Fruit fly (Drosophila melanogaster) whole organism, embryonic: ENCODE results near the gene CG43294.

Source experiments
- Aef1 ChIP-seq: fragments of 200-800 bp; sonication (Bioruptor generic); IDR thresholded peaks from 3 replicates; pipeline ENCODE4 v1.3.6; 2022; ENCODE audit warnings: missing biosample characterization, missing genetic modification characterization
- B-H1 ChIP-seq: fragments of 200-800 bp; sonication (Bioruptor generic); IDR thresholded peaks from 3 replicates; pipeline ENCODE4 v1.3.6; 2022; ENCODE audit warnings: missing biosample characterization, missing genetic modification characterization
- BEAF-32 ChIP-seq: fragments of 200-800 bp; sonication (Bioruptor generic); optimal IDR thresholded peaks from 3 replicates; lab custom pipeline; 2017; ENCODE audit warnings: missing biosample characterization, missing genetic modification characterization, mild to moderate bottlenecking, moderate library complexity, missing genetic modification reagents
- CG10366 ChIP-seq: fragments of 200-800 bp; sonication (Bioruptor generic); IDR thresholded peaks from 2 replicates; pipeline ENCODE4 v1.3.6; 2022; ENCODE audit warnings: missing biosample characterization, missing genetic modification characterization
- CG10462 ChIP-seq: fragments of 200-800 bp; sonication (Bioruptor generic); optimal IDR thresholded peaks from 2 replicates; lab custom pipeline; 2016; ENCODE audit warnings: missing biosample characterization, missing genetic modification characterization
- CG11398 ChIP-seq: fragments of 200-800 bp; sonication (Bioruptor generic); optimal IDR thresholded peaks from 2 replicates; lab custom pipeline; 2016; ENCODE audit warnings: missing biosample characterization, missing genetic modification characterization
- CG13894 ChIP-seq: fragments of 200-800 bp; sonication (Bioruptor generic); optimal IDR thresholded peaks from 3 replicates; lab custom pipeline; 2018; ENCODE audit warnings: missing biosample characterization, mild to moderate bottlenecking, missing genetic modification characterization, moderate library complexity
- CG15479 ChIP-seq: fragments of 200-800 bp; sonication (Bioruptor generic); optimal IDR thresholded peaks from 3 replicates; lab custom pipeline; 2019; ENCODE audit warnings: missing biosample characterization, mild to moderate bottlenecking, missing genetic modification characterization, moderate library complexity
- CG15601 ChIP-seq: fragments of 200-800 bp; sonication (Bioruptor generic); optimal IDR thresholded peaks from 3 replicates; lab custom pipeline; 2019; ENCODE audit warnings: missing biosample characterization, mild to moderate bottlenecking, missing genetic modification characterization, moderate library complexity
- CG1602 ChIP-seq: fragments of 200-800 bp; sonication (Bioruptor generic); optimal IDR thresholded peaks from 3 replicates; lab custom pipeline; 2016; ENCODE audit warnings: missing biosample characterization, missing genetic modification characterization
- CG17328 ChIP-seq: fragments of 200-800 bp; sonication (Bioruptor generic); IDR thresholded peaks from 2 replicates; pipeline ENCODE4 v1.3.6; 2022; ENCODE audit warnings: missing biosample characterization, missing genetic modification characterization
- CG17361 ChIP-seq: fragments of 200-800 bp; sonication (Bioruptor generic); IDR thresholded peaks from 3 replicates; pipeline ENCODE4 v1.3.6; 2022; ENCODE audit warnings: missing biosample characterization, missing genetic modification characterization
- CG17802 ChIP-seq: fragments of 200-800 bp; sonication (Bioruptor generic); optimal IDR thresholded peaks from 2 replicates; lab custom pipeline; 2018; ENCODE audit warnings: missing biosample characterization, mild to moderate bottlenecking, missing genetic modification characterization, moderate library complexity
- CG17912 ChIP-seq: fragments of 200-800 bp; sonication (Bioruptor generic); optimal IDR thresholded peaks from 2 replicates; lab custom pipeline; 2018; ENCODE audit warnings: missing biosample characterization, mild to moderate bottlenecking, missing genetic modification characterization
- CG18262 ChIP-seq: fragments of 200-800 bp; optimal IDR thresholded peaks from 3 replicates; lab custom pipeline; 2019; ENCODE audit warnings: missing biosample characterization, mild to moderate bottlenecking, missing genetic modification characterization, moderate library complexity
- CG18599 ChIP-seq: fragments of 200-800 bp; sonication (Bioruptor generic); optimal IDR thresholded peaks from 3 replicates; lab custom pipeline; 2017; ENCODE audit warnings: missing biosample characterization, missing genetic modification characterization, mild to moderate bottlenecking, moderate library complexity, missing genetic modification reagents
- CG18619 ChIP-seq: fragments of 200-800 bp; sonication (Bioruptor generic); optimal IDR thresholded peaks from 3 replicates; lab custom pipeline; 2017; ENCODE audit warnings: missing biosample characterization, mild to moderate bottlenecking, missing genetic modification characterization
- CG31441 ChIP-seq: fragments of 200-800 bp; sonication (Bioruptor generic); IDR thresholded peaks from 2 replicates; pipeline ENCODE4 v1.3.6; 2022; ENCODE audit warnings: missing biosample characterization, missing genetic modification characterization
- CG3847 ChIP-seq: fragments of 200-800 bp; sonication (Bioruptor generic); IDR thresholded peaks from 2 replicates; pipeline ENCODE4 v1.3.6; 2022; ENCODE audit warnings: missing biosample characterization, missing genetic modification characterization
- CG43689 ChIP-seq: fragments of 200-800 bp; sonication (Bioruptor generic); IDR thresholded peaks from 2 replicates; pipeline ENCODE4 v1.3.6; 2022; ENCODE audit warnings: missing biosample characterization, missing genetic modification characterization
- CG5953 ChIP-seq: fragments of 200-800 bp; sonication (Bioruptor generic); IDR thresholded peaks from 2 replicates; pipeline ENCODE4 v1.3.6; 2022; ENCODE audit warnings: missing biosample characterization, missing genetic modification characterization
- CG6791 ChIP-seq: fragments of 200-800 bp; sonication (Bioruptor generic); IDR thresholded peaks from 3 replicates; pipeline ENCODE4 v1.3.6; 2022; ENCODE audit warnings: missing biosample characterization, missing genetic modification characterization; ENCODE audit not compliant: partially characterized antibody
- CG6813 ChIP-seq: fragments of 200-800 bp; sonication (Bioruptor generic); optimal IDR thresholded peaks from 2 replicates; lab custom pipeline; 2017; ENCODE audit warnings: missing biosample characterization, missing genetic modification characterization, mild to moderate bottlenecking, moderate library complexity, missing genetic modification reagents
- CG8290 ChIP-seq, 3 experiments: fragments of 200-800 bp; sonication (Bioruptor generic); optimal IDR thresholded peaks; 2 replicates each; lab custom pipeline; 2016 to 2019; ENCODE audit warnings: missing biosample characterization in 3 of 3, missing genetic modification characterization in 3 of 3, mild to moderate bottlenecking in 2 of 3, moderate library complexity in 1 of 3
- CG8388 ChIP-seq: fragments of 200-800 bp; sonication (Bioruptor generic); optimal IDR thresholded peaks from 2 replicates; lab custom pipeline; 2019; ENCODE audit warnings: missing biosample characterization, mild to moderate bottlenecking, missing genetic modification characterization, moderate library complexity
- CG9215 ChIP-seq: fragments of 200-800 bp; sonication (Bioruptor generic); IDR thresholded peaks from 2 replicates; pipeline ENCODE4 v1.3.6; 2022; ENCODE audit warnings: missing biosample characterization, missing genetic modification characterization
- Hey ChIP-seq: fragments of 200-800 bp; sonication (Bioruptor generic); optimal IDR thresholded peaks from 3 replicates; lab custom pipeline; 2018; ENCODE audit warnings: missing biosample characterization, mild to moderate bottlenecking, missing genetic modification characterization
- Hmr ChIP-seq: fragments of 200-800 bp; sonication (Bioruptor generic); optimal IDR thresholded peaks from 3 replicates; lab custom pipeline; 2017; ENCODE audit warnings: mild to moderate bottlenecking, missing biosample characterization, missing genetic modification reagents, missing genetic modification characterization
- Meics ChIP-seq: fragments of 200-800 bp; sonication (Bioruptor generic); optimal IDR thresholded peaks from 2 replicates; lab custom pipeline; 2017; ENCODE audit warnings: missing biosample characterization, mild to moderate bottlenecking, missing genetic modification characterization
- NC2β ChIP-seq: fragments of 200-800 bp; sonication (Bioruptor generic); optimal IDR thresholded peaks from 2 replicates; lab custom pipeline; 2016; ENCODE audit warnings: missing biosample characterization, missing genetic modification characterization
- NfI ChIP-seq: fragments of 200-800 bp; sonication (Bioruptor generic); optimal IDR thresholded peaks from 3 replicates; lab custom pipeline; 2018; ENCODE audit warnings: missing biosample characterization, mild to moderate bottlenecking, missing genetic modification characterization, moderate library complexity
- Xbp1 ChIP-seq: fragments of 200-800 bp; sonication (Bioruptor generic); optimal IDR thresholded peaks from 3 replicates; lab custom pipeline; 2016; ENCODE audit warnings: missing biosample characterization, mild to moderate bottlenecking, missing genetic modification characterization
- ab ChIP-seq: fragments of 200-800 bp; sonication (Bioruptor generic); optimal IDR thresholded peaks from 2 replicates; lab custom pipeline; 2016; ENCODE audit warnings: missing biosample characterization, missing genetic modification characterization
- cad ChIP-seq: fragments of >200 bp; optimal IDR thresholded peaks from 2 replicates; lab custom pipeline; 2017; ENCODE audit warnings: missing biosample characterization, missing genetic modification characterization
- cg ChIP-seq: fragments of 200-800 bp; sonication (Bioruptor generic); optimal IDR thresholded peaks from 3 replicates; lab custom pipeline; 2019; ENCODE audit warnings: missing biosample characterization, mild to moderate bottlenecking, missing genetic modification characterization, moderate library complexity
- da ChIP-seq: fragments of 200-800 bp; sonication (Bioruptor generic); optimal IDR thresholded peaks from 2 replicates; lab custom pipeline; 2016; ENCODE audit warnings: missing biosample characterization, missing genetic modification characterization
- eve ChIP-seq, 2 experiments: fragments of >200 bp; optimal IDR thresholded peaks; 2 replicates each; lab custom pipeline; 2017; ENCODE audit warnings: missing biosample characterization in 2 of 2, missing genetic modification characterization in 2 of 2
- ewg ChIP-seq: fragments of 200-800 bp; sonication (Bioruptor generic); optimal IDR thresholded peaks from 3 replicates; lab custom pipeline; 2017; ENCODE audit warnings: mild to moderate bottlenecking, missing biosample characterization, missing genetic modification reagents, missing genetic modification characterization
- exex ChIP-seq: fragments of 200-800 bp; sonication (Bioruptor generic); optimal IDR thresholded peaks from 4 replicates; lab custom pipeline; 2018; ENCODE audit warnings: missing biosample characterization, mild to moderate bottlenecking, missing genetic modification characterization, moderate library complexity
- kah ChIP-seq: fragments of 200-800 bp; sonication (Bioruptor generic); optimal IDR thresholded peaks from 2 replicates; lab custom pipeline; 2018; ENCODE audit warnings: missing biosample characterization, mild to moderate bottlenecking, missing genetic modification characterization
- kni ChIP-seq: fragments of 200-800 bp; sonication (Bioruptor generic); optimal IDR thresholded peaks from 3 replicates; lab custom pipeline; 2017; ENCODE audit warnings: mild to moderate bottlenecking, missing biosample characterization, missing genetic modification reagents, missing genetic modification characterization
- nerfin-2 ChIP-seq: fragments of 200-800 bp; sonication (Bioruptor generic); IDR thresholded peaks from 2 replicates; pipeline ENCODE4 v1.3.6; 2022; ENCODE audit warnings: missing biosample characterization, missing genetic modification characterization; ENCODE audit not compliant: partially characterized antibody
- phol ChIP-seq: fragments of 200-800 bp; sonication (Bioruptor generic); optimal IDR thresholded peaks from 3 replicates; lab custom pipeline; 2018; ENCODE audit warnings: missing biosample characterization, mild to moderate bottlenecking, missing genetic modification characterization, moderate library complexity
- pita ChIP-seq: fragments of 200-800 bp; sonication (Bioruptor generic); optimal IDR thresholded peaks from 2 replicates; lab custom pipeline; 2017; ENCODE audit warnings: missing biosample characterization, mild to moderate bottlenecking, missing genetic modification characterization
- slp2 ChIP-seq: fragments of 200-800 bp; sonication (Bioruptor generic); optimal IDR thresholded peaks from 2 replicates; lab custom pipeline; 2016; ENCODE audit warnings: missing biosample characterization, missing genetic modification characterization
- sob ChIP-seq: fragments of 200-800 bp; sonication (Bioruptor generic); IDR thresholded peaks from 2 replicates; pipeline ENCODE4 v1.3.6; 2022; ENCODE audit warnings: missing biosample characterization, missing genetic modification characterization
- toy ChIP-seq: fragments of 200-800 bp; sonication (Bioruptor generic); IDR thresholded peaks from 2 replicates; pipeline ENCODE4 v1.3.6; 2022; ENCODE audit warnings: missing biosample characterization, missing genetic modification characterization
- trem ChIP-seq: fragments of 200-800 bp; optimal IDR thresholded peaks from 3 replicates; lab custom pipeline; 2019; ENCODE audit warnings: missing biosample characterization, mild to moderate bottlenecking, missing genetic modification characterization, moderate library complexity
- vfl ChIP-seq: fragments of 200-800 bp; sonication (Bioruptor generic); optimal IDR thresholded peaks from 2 replicates; lab custom pipeline; 2016; ENCODE audit warnings: missing biosample characterization, missing genetic modification characterization
- wdn ChIP-seq: fragments of 200-800 bp; sonication (Bioruptor generic); IDR thresholded peaks from 2 replicates; pipeline ENCODE4 v1.3.6; 2022; ENCODE audit warnings: missing biosample characterization, missing genetic modification characterization

CG43294 gene

dm6 chr3L:11992960-11993359 is 34.9 kb downstream of the CG43294 start, which contains the start of gene viaf (continued):
- TF ChIP-seq wdn (GFP tag; lab: Robert Waterston, UW), result no peak
- no peak for TF ChIP-seq vfl
- peak; percentile 63 for TF ChIP-seq CG1602 (GFP tag; lab: Kevin White, UChicago)
- peak; percentile 78 for TF ChIP-seq Xbp1 (GFP tag; lab: Kevin White, UChicago)
- TF ChIP-seq CG10462 (GFP tag; lab: Kevin White, UChicago), result peak; percentile 23
- no peak for TF ChIP-seq CG13894 (tag; lab: Kevin White, UChicago)
- TF ChIP-seq cad (GFP tag; lab: Kevin White, UChicago), result no peak
- TF ChIP-seq CG11398 (GFP tag; lab: Kevin White, UChicago), result no peak
- peak; percentile 67 for TF ChIP-seq trem (tag; lab: Kevin White, UChicago)
- TF ChIP-seq NfI (GFP tag; lab: Kevin White, UChicago), result no peak
- no peak for TF ChIP-seq ewg (GFP tag; lab: Kevin White, UChicago)
- peak; percentile 6 for TF ChIP-seq NC2β
- no peak; the same call in 2 of the 3 replicates for TF ChIP-seq CG17361 (GFP tag; lab: Robert Waterston, UW)
- TF ChIP-seq CG18262, result no peak
- TF ChIP-seq CG31441 (GFP tag; lab: Robert Waterston, UW), result no peak; the same call in 1 of the 2 replicates
- TF ChIP-seq kni (GFP tag; lab: Kevin White, UChicago), result no peak
- peak; percentile 69 for TF ChIP-seq phol
- no peak for TF ChIP-seq eve (GFP tag; optimal IDR thresholded peaks at IDR 0.05; lab: Kevin White, UChicago)
- no peak for TF ChIP-seq kah (GFP tag; lab: Kevin White, UChicago)
- no peak for TF ChIP-seq ab (GFP tag; lab: Kevin White, UChicago)
- TF ChIP-seq cg (GFP tag; lab: Kevin White, UChicago), result no peak
- TF ChIP-seq Hey (tag; lab: Kevin White, UChicago), result no peak
- TF ChIP-seq CG6791 (GFP tag; lab: Robert Waterston, UW), result peak; percentile 95
- TF ChIP-seq BEAF-32 (GFP tag; lab: Kevin White, UChicago), result peak; percentile 88
- no peak for TF ChIP-seq exex (tag; lab: Kevin White, UChicago)
- no peak for TF ChIP-seq CG18599 (GFP tag; lab: Kevin White, UChicago)
- TF ChIP-seq nerfin-2 (GFP tag; lab: Robert Waterston, UW), result peak; percentile 63
- no peak for TF ChIP-seq CG6813 (GFP tag; lab: Kevin White, UChicago)
- 0 out of 2 replicates have a peak, but pooled peaks have one; percentile 29 for TF ChIP-seq CG3847 (GFP tag; lab: Robert Waterston, UW)
- no peak for TF ChIP-seq CG17328 (GFP tag; lab: Robert Waterston, UW)
- no peak for TF ChIP-seq Hmr (GFP tag; lab: Kevin White, UChicago)
- no peak for TF ChIP-seq CG5953 (GFP tag; lab: Robert Waterston, UW)
- peak; percentile 32; the same call in 1 of the 3 replicates for TF ChIP-seq Aef1
- no peak for TF ChIP-seq CG9215
- peak; percentile 16; the same call in 1 of the 3 replicates for TF ChIP-seq B-H1 (GFP tag; lab: Robert Waterston, UW)
- TF ChIP-seq pita (GFP tag; lab: Kevin White, UChicago), result no peak
- TF ChIP-seq CG8388, result no peak
- no peak for TF ChIP-seq toy (GFP tag; lab: Robert Waterston, UW)
- TF ChIP-seq CG15479 (GFP tag; lab: Kevin White, UChicago), result no peak
- TF ChIP-seq sob (GFP tag; lab: Robert Waterston, UW), result peak; percentile 77
- no peak for TF ChIP-seq Meics (GFP tag; lab: Kevin White, UChicago)
- peak; percentile 55 for TF ChIP-seq CG10366 (GFP tag; lab: Robert Waterston, UW)
- no peak for TF ChIP-seq slp2 (GFP tag; lab: Kevin White, UChicago)
- TF ChIP-seq CG8290 (GFP tag; optimal IDR thresholded peaks at IDR 0.05; lab: Kevin White, UChicago), result no peak
- TF ChIP-seq CG8290 (tag; optimal IDR thresholded peaks at IDR 0.05; lab: Kevin White, UChicago), result no peak
- TF ChIP-seq CG43689 (GFP tag; lab: Robert Waterston, UW), result no peak
- no peak for TF ChIP-seq CG15601 (tag; lab: Kevin White, UChicago)
- TF ChIP-seq CG17912 (GFP tag; lab: Kevin White, UChicago), result peak; percentile 42
- no peak for TF ChIP-seq da (GFP tag; lab: Kevin White, UChicago)
- TF ChIP-seq CG17802 (tag; lab: Kevin White, UChicago), result no peak
- no peak for TF ChIP-seq CG18619 (GFP tag; lab: Kevin White, UChicago)
